Worm (Caenorhabditis elegans): ENCODE data around the gene vha-2.

DNA sequence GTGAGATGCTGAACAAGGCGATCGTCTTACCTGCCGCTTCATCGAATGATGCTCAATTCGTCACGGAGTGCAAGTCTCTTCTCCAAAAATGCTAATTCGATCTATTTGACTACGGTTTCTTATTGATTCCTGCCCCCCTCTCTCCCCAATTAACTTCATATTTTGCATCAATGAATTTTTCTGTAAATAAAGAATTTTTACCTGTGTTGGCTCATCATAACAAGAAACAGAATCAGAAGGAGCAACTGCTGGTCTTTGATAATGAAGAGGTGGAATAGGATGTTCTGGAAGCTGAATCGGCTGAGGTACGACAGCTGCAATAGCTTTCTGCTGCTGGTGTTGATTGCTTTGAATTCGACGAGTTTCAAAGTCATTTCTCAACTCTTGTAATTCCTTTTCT lies 21.8 kb upstream of the vha-2 start:
- TF ChIP-seq W03F9.2 (tag; optimal IDR thresholded peaks at IDR 0.05): no peak
- no peak for TF ChIP-seq dao-5 (tag; optimal IDR thresholded peaks at IDR 0.05)
